Fruit fly (Drosophila melanogaster): ENCODE data around the gene SmydA-8.

SmydA-8 gene

DNA sequence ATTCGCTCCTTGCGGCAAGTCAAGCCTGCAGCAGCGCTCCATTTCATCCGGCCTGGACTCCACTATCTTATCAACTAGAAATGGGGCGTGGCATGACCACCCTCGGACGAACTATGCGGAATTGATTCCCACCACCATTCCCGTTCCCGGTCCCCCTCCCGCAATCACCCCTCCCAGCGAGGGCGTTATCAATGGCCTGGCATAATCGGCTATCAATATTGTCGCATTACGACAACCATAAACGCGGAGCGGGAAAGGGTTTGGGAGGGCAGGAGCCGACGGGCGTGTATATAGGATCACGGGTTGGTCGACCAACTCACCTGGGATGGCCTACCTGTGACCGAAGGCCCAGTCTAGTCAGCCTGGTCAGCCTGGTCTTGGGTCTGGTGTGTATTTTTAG, 20.5 kb downstream of the SmydA-8 start (continued):
- TF ChIP-seq D (optimal IDR thresholded peaks at IDR 0.05) (no peak), D (GFP tag; optimal IDR thresholded peaks at IDR 0.05) (no peak), Antp (GFP tag; optimal IDR thresholded peaks at IDR 0.05) (no peak), CG11723 (GFP tag; optimal IDR thresholded peaks at IDR 0.05) (no peak), Med (GFP tag) (peak; percentile 50), mld (GFP tag; IDR thresholded peaks at IDR 0.05; ENCODE audit: partially characterized antibody) (no peak), Kr (GFP tag; optimal IDR thresholded peaks at IDR 0.05) (no peak), ken (GFP tag; IDR thresholded peaks at IDR 0.05) (no peak), CG12219 (GFP tag; optimal IDR thresholded peaks at IDR 0.05) (no peak), sens (GFP tag) (peak; percentile 16), CG7928 (GFP tag; optimal IDR thresholded peaks at IDR 0.05) (no peak), lab (GFP tag; optimal IDR thresholded peaks at IDR 0.05) (no peak), CTCF (GFP tag; optimal IDR thresholded peaks at IDR 0.05) (no peak), Pdp1 (GFP tag; optimal IDR thresholded peaks at IDR 0.05) (peak in 1 of 2 experiments; percentile 54), CG8089 (GFP tag; optimal IDR thresholded peaks at IDR 0.05) (no peak), CG34376 (GFP tag; optimal IDR thresholded peaks at IDR 0.05) (no peak), CG6791 (GFP tag; IDR thresholded peaks at IDR 0.05; ENCODE audit: partially characterized antibody) (no peak), BEAF-32 (GFP tag; optimal IDR thresholded peaks at IDR 0.05) (no peak), zen (tag; optimal IDR thresholded peaks at IDR 0.05) (no peak), Gug (GFP tag; IDR thresholded peaks at IDR 0.05) (no peak), Atf6 (GFP tag; IDR thresholded peaks at IDR 0.05) (no peak), CG7987 (GFP tag; optimal IDR thresholded peaks at IDR 0.05) (no peak), vnd (GFP tag; IDR thresholded peaks at IDR 0.05; ENCODE audit: partially characterized antibody) (no peak), CG12299 (tag; optimal IDR thresholded peaks at IDR 0.05) (no peak), CG16815 (GFP tag; optimal IDR thresholded peaks at IDR 0.05) (no peak), sug (tag; optimal IDR thresholded peaks at IDR 0.05) (peak; percentile 69), ems (GFP tag; optimal IDR thresholded peaks at IDR 0.05) (no peak), CG4854 (GFP tag; optimal IDR thresholded peaks at IDR 0.05) (no peak), crol (GFP tag; IDR thresholded peaks at IDR 0.05) (peak; percentile 66), Neu2 (GFP tag; optimal IDR thresholded peaks at IDR 0.05; ENCODE audit: borderline replicate concordance) (no peak), en (GFP tag; optimal IDR thresholded peaks at IDR 0.05) (no peak), CG2199 (GFP tag; IDR thresholded peaks at IDR 0.05) (no peak)

DNA sequence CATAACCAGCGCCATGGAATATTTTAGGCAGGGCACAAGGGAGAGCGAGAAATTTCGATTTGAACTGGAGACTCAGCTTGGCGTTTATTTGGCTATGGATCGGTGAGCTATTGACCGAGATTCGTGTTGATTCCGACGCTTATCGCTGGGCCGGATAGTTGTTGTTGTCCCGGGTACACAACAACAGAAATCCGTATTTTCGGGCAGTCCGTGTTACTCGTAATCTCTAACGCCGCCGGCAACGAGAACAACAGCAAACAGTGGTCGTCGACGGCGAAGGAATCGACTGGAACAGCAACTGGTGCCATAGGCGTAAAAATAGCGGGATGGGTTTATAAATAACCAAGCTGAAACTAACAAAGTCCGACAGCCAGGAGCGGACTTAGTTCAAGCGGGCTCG, 21.7 kb downstream of the SmydA-8 start:
- no peak for TF ChIP-seq z (GFP tag; IDR thresholded peaks at IDR 0.05)
- no peak for TF ChIP-seq Adf1 (GFP tag; IDR thresholded peaks at IDR 0.05)
- no peak for TF ChIP-seq jigr1 (GFP tag; IDR thresholded peaks at IDR 0.05)
- TF ChIP-seq knrl (GFP tag; IDR thresholded peaks at IDR 0.05; ENCODE audit: partially characterized antibody), result no peak
- peak; percentile 40; the same call in 1 of the 2 replicates for TF ChIP-seq CG4360 (GFP tag; IDR thresholded peaks at IDR 0.05)
- TF ChIP-seq Aef1 (GFP tag; IDR thresholded peaks at IDR 0.05), result no peak
- no peak for TF ChIP-seq vnd (GFP tag; IDR thresholded peaks at IDR 0.05; ENCODE audit: partially characterized antibody)
- peak in 1 of 2 experiments; percentile 24 for TF ChIP-seq Pdp1 (GFP tag; optimal IDR thresholded peaks at IDR 0.05)
- TF ChIP-seq kni (GFP tag; optimal IDR thresholded peaks at IDR 0.05), result peak; percentile 20
- no peak for TF ChIP-seq Dll (GFP tag; IDR thresholded peaks at IDR 0.05; ENCODE audit: partially characterized antibody)
- TF ChIP-seq abd-A (tag; optimal IDR thresholded peaks at IDR 0.05), result no peak
- no peak for TF ChIP-seq CG13424 (tag; optimal IDR thresholded peaks at IDR 0.05)
- no peak for TF ChIP-seq Hr3 (GFP tag; optimal IDR thresholded peaks at IDR 0.05)
- no peak for TF ChIP-seq Poxn (GFP tag; IDR thresholded peaks at IDR 0.05)
- TF ChIP-seq repo (GFP tag; optimal IDR thresholded peaks at IDR 0.05), result no peak
- no peak for TF ChIP-seq CG15073 (GFP tag; optimal IDR thresholded peaks at IDR 0.05)
- no peak for TF ChIP-seq Bteb2 (GFP tag; optimal IDR thresholded peaks at IDR 0.05)
- no peak for TF ChIP-seq unpg (GFP tag; optimal IDR thresholded peaks at IDR 0.05)
- no peak for TF ChIP-seq CG8924 (tag; optimal IDR thresholded peaks at IDR 0.05)
- TF ChIP-seq CG2712 (tag; optimal IDR thresholded peaks at IDR 0.05), result no peak
- no peak for TF ChIP-seq btn (GFP tag; optimal IDR thresholded peaks at IDR 0.05)
- TF ChIP-seq PHDP (tag; optimal IDR thresholded peaks at IDR 0.05), result no peak
- TF ChIP-seq CG4854 (GFP tag; optimal IDR thresholded peaks at IDR 0.05), result no peak
- no peak for TF ChIP-seq CTCF (GFP tag; optimal IDR thresholded peaks at IDR 0.05)
